Fruit fly (Drosophila melanogaster) whole organism, wandering third instar larva: ENCODE measurements around the gene CG11106.
A peak's percentile ranks its signal among the peaks of the same experiment; 100 is the strongest.

Experiments
- Abd-B ChIP-seq: fragments of >200 bp; optimal IDR thresholded peaks from 2 replicates; lab custom pipeline; 2017; ENCODE audit warnings: missing biosample characterization, missing genetic modification characterization
- CrebA ChIP-seq: fragments of 200-800 bp; sonication (Bioruptor generic); optimal IDR thresholded peaks from 2 replicates; lab custom pipeline; 2016; ENCODE audit warnings: missing biosample characterization, mild to moderate bottlenecking, missing genetic modification characterization, borderline replicate concordance
- Dfd ChIP-seq: fragments of >200 bp; optimal IDR thresholded peaks from 2 replicates; lab custom pipeline; 2017; ENCODE audit warnings: missing biosample characterization, missing genetic modification characterization
- Dif ChIP-seq: fragments of 200-275, 200-300 bp; sonication (Bioruptor generic); optimal IDR thresholded peaks from 2 replicates; lab custom pipeline; 2018; ENCODE audit warnings: missing biosample characterization, missing genetic modification characterization; ENCODE audit not compliant: partially characterized antibody
- Hr78 ChIP-seq: fragments of >200 bp; optimal IDR thresholded peaks from 2 replicates; lab custom pipeline; 2017; ENCODE audit warnings: missing biosample characterization, missing genetic modification characterization
- Hr83 ChIP-seq: fragments of 200-300 bp; sonication (Bioruptor generic); optimal IDR thresholded peaks from 2 replicates; lab custom pipeline; 2016; ENCODE audit warnings: missing biosample characterization, mild to moderate bottlenecking, missing genetic modification characterization, moderate library complexity; ENCODE audit not compliant: poor library complexity, severe bottlenecking
- Jra ChIP-seq: sonication (Bioruptor generic); optimal IDR thresholded peaks from 2 replicates; lab custom pipeline; 2016; ENCODE audit warnings: missing biosample characterization, missing genetic modification characterization
- Mio ChIP-seq: sonication (Bioruptor generic); optimal IDR thresholded peaks from 2 replicates; lab custom pipeline; 2016; ENCODE audit warnings: missing biosample characterization, missing genetic modification characterization
- Myc ChIP-seq: fragments of >200 bp; optimal IDR thresholded peaks from 2 replicates; lab custom pipeline; 2017
- N ChIP-seq: fragments of >200 bp; optimal IDR thresholded peaks from 2 replicates; lab custom pipeline; 2018; ENCODE audit warnings: missing biosample characterization, missing external identifiers, missing genetic modification characterization
- OdsH ChIP-seq: fragments of 200-800 bp; sonication (Bioruptor generic); optimal IDR thresholded peaks from 2 replicates; lab custom pipeline; 2016; ENCODE audit warnings: missing biosample characterization, mild to moderate bottlenecking, missing genetic modification characterization
- Rel ChIP-seq, 2 experiments: fragments of 200-800 bp; sonication (Bioruptor generic) in 1 of 2; optimal IDR thresholded peaks; 2 replicates in 1 of 2; 3 replicates in 1 of 2; lab custom pipeline; 2016 to 2019; ENCODE audit warnings: mild to moderate bottlenecking in 2 of 2, missing biosample characterization in 2 of 2, missing genetic modification characterization in 2 of 2, moderate library complexity in 1 of 2
- Sp1 ChIP-seq: fragments of 200-800 bp; sonication (Bioruptor generic); optimal IDR thresholded peaks from 3 replicates; lab custom pipeline; 2019; ENCODE audit warnings: missing biosample characterization, mild to moderate bottlenecking, missing genetic modification characterization, moderate library complexity
- Vsx2 ChIP-seq: fragments of 200-300, 225-300 bp; sonication (Bioruptor generic); optimal IDR thresholded peaks from 2 replicates; lab custom pipeline; 2018; ENCODE audit warnings: missing biosample characterization, missing genetic modification characterization; ENCODE audit not compliant: partially characterized antibody
- br ChIP-seq: fragments of 200-800 bp; sonication (Bioruptor generic); optimal IDR thresholded peaks from 2 replicates; lab custom pipeline; 2016; ENCODE audit warnings: missing biosample characterization, missing genetic modification characterization
- brk ChIP-seq: fragments of 200-800 bp; sonication (Bioruptor generic); optimal IDR thresholded peaks from 2 replicates; lab custom pipeline; 2016; ENCODE audit warnings: missing biosample characterization, mild to moderate bottlenecking, missing genetic modification characterization
- dmrt93B ChIP-seq: fragments of 200-800 bp; sonication (Bioruptor generic); optimal IDR thresholded peaks from 2 replicates; lab custom pipeline; 2018; ENCODE audit warnings: missing biosample characterization, mild to moderate bottlenecking, missing genetic modification characterization
- dsf ChIP-seq: sonication (Bioruptor generic); optimal IDR thresholded peaks from 2 replicates; lab custom pipeline; 2016; ENCODE audit warnings: missing biosample characterization, missing genetic modification characterization, borderline replicate concordance
- ey ChIP-seq: fragments of 200-800 bp; sonication (Bioruptor generic); optimal IDR thresholded peaks from 2 replicates; lab custom pipeline; 2016; ENCODE audit warnings: missing biosample characterization, missing genetic modification characterization
- foxo ChIP-seq, 2 experiments: fragments of 200-800 bp; sonication (Bioruptor generic); optimal IDR thresholded peaks; 2 replicates in 1 of 2; 3 replicates in 1 of 2; lab custom pipeline; 2016 to 2017; ENCODE audit warnings: missing biosample characterization in 2 of 2, missing genetic modification characterization in 2 of 2
- fru ChIP-seq: fragments of 200-800 bp; sonication (Bioruptor generic); optimal IDR thresholded peaks from 3 replicates; lab custom pipeline; 2016; ENCODE audit warnings: missing biosample characterization, mild to moderate bottlenecking, missing genetic modification characterization
- jim ChIP-seq: fragments of 175-275, 200-325 bp; sonication (Bioruptor generic); optimal IDR thresholded peaks from 2 replicates; lab custom pipeline; 2016; ENCODE audit warnings: missing biosample characterization, mild to moderate bottlenecking, missing genetic modification characterization
- pan ChIP-seq: fragments of >200 bp; optimal IDR thresholded peaks from 2 replicates; lab custom pipeline; 2017
- psq ChIP-seq: fragments of 200-800 bp; sonication (Bioruptor generic); optimal IDR thresholded peaks from 3 replicates; lab custom pipeline; 2017; ENCODE audit warnings: missing biosample characterization, mild to moderate bottlenecking, missing genetic modification characterization, moderate library complexity
- sage ChIP-seq: fragments of 200-800 bp; sonication (Bioruptor generic); optimal IDR thresholded peaks from 2 replicates; lab custom pipeline; 2016; ENCODE audit warnings: missing biosample characterization, mild to moderate bottlenecking, missing genetic modification characterization
- sv ChIP-seq: fragments of 200-800 bp; sonication (Bioruptor generic); optimal IDR thresholded peaks from 3 replicates; lab custom pipeline; 2016; ENCODE audit warnings: missing biosample characterization, missing genetic modification characterization
- tai ChIP-seq: sonication (Bioruptor generic); optimal IDR thresholded peaks from 2 replicates; lab custom pipeline; 2016; ENCODE audit warnings: missing biosample characterization, missing genetic modification characterization
- usp ChIP-seq: fragments of >200 bp; optimal IDR thresholded peaks from 2 replicates; lab custom pipeline; 2017; ENCODE audit warnings: missing biosample characterization, missing genetic modification characterization
- woc ChIP-seq: sonication (Bioruptor generic); optimal IDR thresholded peaks from 2 replicates; lab custom pipeline; 2016; ENCODE audit warnings: missing biosample characterization, mild to moderate bottlenecking, missing genetic modification characterization

Gene CG11106

dm6 chrX:11159710-11160446 is 42.2 kb upstream of the CG11106 start, which contains the start of gene CG32668:
Gene CG32668 (minus strand): TSS chrX:11159760.
- no peak for TF ChIP-seq Abd-B (GFP tag; lab: Kevin White, UChicago)
- no peak for TF ChIP-seq Mio (GFP tag; lab: Kevin White, UChicago)
- TF ChIP-seq pan: no peak
- no peak for TF ChIP-seq br (GFP tag; lab: Kevin White, UChicago)
- TF ChIP-seq Dif (GFP tag; lab: Kevin White, UChicago): no peak
- TF ChIP-seq Hr83 (GFP tag; lab: Kevin White, UChicago): no peak
- TF ChIP-seq foxo (GFP tag; optimal IDR thresholded peaks at IDR 0.05; lab: Kevin White, UChicago): no peak
- TF ChIP-seq woc: no peak

dm6 chrX:11168958-11169357 is 33.1 kb upstream of the CG11106 start, which contains the start of gene Antdh:
Gene Antdh (minus strand): TSS chrX:11169058.
- TF ChIP-seq sage (no peak), Abd-B (GFP tag; lab: Kevin White, UChicago) (no peak), Vsx2 (GFP tag; lab: Kevin White, UChicago) (no peak), br (GFP tag; lab: Kevin White, UChicago) (no peak), tai (GFP tag; lab: Kevin White, UChicago) (no peak), Dif (GFP tag; lab: Kevin White, UChicago) (no peak), Sp1 (no peak), Dfd (GFP tag; lab: Kevin White, UChicago) (no peak), dsf (no peak), Myc (lab: Kevin White, UChicago) (no peak), woc (no peak), jim (GFP tag; lab: Kevin White, UChicago) (no peak)

dm6 chrX:11170578-11170977 is 31.5 kb upstream of the CG11106 start, which contains the start of gene CG1394:
Gene CG1394 (minus strand): TSS chrX:11170678.
- TF ChIP-seq Vsx2 (GFP tag; lab: Kevin White, UChicago): no peak
- TF ChIP-seq br (GFP tag; lab: Kevin White, UChicago): no peak
- no peak for TF ChIP-seq jim (GFP tag; lab: Kevin White, UChicago)
- no peak for TF ChIP-seq woc

dm6 chrX:11176073-11176472 is 26.0 kb upstream of the CG11106 start:
- TF ChIP-seq OdsH (no peak), Dfd (GFP tag; lab: Kevin White, UChicago) (peak; percentile 74)

dm6 chrX:11182631-11183030 is 19.4 kb upstream of the CG11106 start, which contains the start of gene CG15200:
Gene CG15200 (plus strand): TSS chrX:11182931.
- no peak for TF ChIP-seq Mio (GFP tag; lab: Kevin White, UChicago)
- no peak for TF ChIP-seq woc
- no peak for TF ChIP-seq usp (GFP tag; lab: Kevin White, UChicago)
- TF ChIP-seq sage: no peak
- TF ChIP-seq Vsx2 (GFP tag; lab: Kevin White, UChicago): no peak
- TF ChIP-seq Hr83 (GFP tag; lab: Kevin White, UChicago): no peak
- no peak for TF ChIP-seq psq (GFP tag; lab: Kevin White, UChicago)
- no peak for TF ChIP-seq sv
- TF ChIP-seq Dfd (GFP tag; lab: Kevin White, UChicago): no peak
- TF ChIP-seq, all 38 proteins: peak for 0

dm6 chrX:11203104-11203503 is 1.1 kb downstream of the CG11106 start:
- TF ChIP-seq Jra: no peak
- no peak for TF ChIP-seq CrebA (GFP tag; lab: Kevin White, UChicago)
- TF ChIP-seq Dfd (GFP tag; lab: Kevin White, UChicago): peak; percentile 83
- TF ChIP-seq, all 38 proteins: peak for 1

- TF ChIP-seq N (GFP tag; lab: Kevin White, UChicago) (no peak), tai (GFP tag; lab: Kevin White, UChicago) (no peak), CrebA (GFP tag; lab: Kevin White, UChicago) (no peak), dsf (no peak), Myc (lab: Kevin White, UChicago) (no peak), usp (GFP tag; lab: Kevin White, UChicago) (no peak), br (GFP tag; lab: Kevin White, UChicago) (no peak), fru (GFP tag; lab: Kevin White, UChicago) (no peak), OdsH (no peak), ey (GFP tag; lab: Kevin White, UChicago) (no peak), Rel (GFP tag; optimal IDR thresholded peaks at IDR 0.05; lab: Kevin White, UChicago) (no peak), Rel (tag; optimal IDR thresholded peaks at IDR 0.05; lab: Kevin White, UChicago) (no peak), brk (GFP tag; lab: Kevin White, UChicago) (no peak), sage (no peak), Sp1 (no peak), Dfd (GFP tag; lab: Kevin White, UChicago) (no peak), dmrt93B (GFP tag; lab: Kevin White, UChicago) (no peak), Abd-B (GFP tag; lab: Kevin White, UChicago) (no peak), Jra (no peak), Hr78 (GFP tag; lab: Kevin White, UChicago) (no peak), woc (no peak)
Measured at dm6 chrX:11247936-11248335, 45.9 kb downstream of the CG11106 start, which contains the start of gene CG15198. Gene CG15198 (plus strand): TSS chrX:11248236.
